Fruit fly (Drosophila melanogaster) whole organism, embryonic: ENCODE data around the gene CG31347.

Experiments
- B-H2 ChIP-seq: fragments of 200-800 bp; sonication (Bioruptor generic); optimal IDR thresholded peaks from 2 replicates; lab custom pipeline; 2018; ENCODE audit warnings: missing biosample characterization, mild to moderate bottlenecking, missing genetic modification characterization
- CG10147 ChIP-seq: fragments of 200-800 bp; sonication (Bioruptor generic); optimal IDR thresholded peaks from 2 replicates; lab custom pipeline; 2019; ENCODE audit warnings: missing biosample characterization, mild to moderate bottlenecking, missing genetic modification characterization, moderate library complexity
- CG10979 ChIP-seq: fragments of 200-800 bp; sonication (Bioruptor generic); optimal IDR thresholded peaks from 2 replicates; lab custom pipeline; 2018; ENCODE audit warnings: missing biosample characterization, mild to moderate bottlenecking, missing genetic modification characterization, moderate library complexity
- CG15514 ChIP-seq: fragments of 200-800 bp; sonication (Bioruptor generic); optimal IDR thresholded peaks from 3 replicates; lab custom pipeline; 2017; ENCODE audit warnings: missing biosample characterization, missing genetic modification characterization, mild to moderate bottlenecking, moderate library complexity, missing genetic modification reagents
- CG16813 ChIP-seq: fragments of 200-800 bp; sonication (Bioruptor generic); IDR thresholded peaks from 3 replicates; pipeline ENCODE4 v1.3.6; 2022; ENCODE audit warnings: missing biosample characterization, missing genetic modification characterization; ENCODE audit not compliant: partially characterized antibody
- CG17361 ChIP-seq: fragments of 200-800 bp; sonication (Bioruptor generic); IDR thresholded peaks from 3 replicates; pipeline ENCODE4 v1.3.6; 2022; ENCODE audit warnings: missing biosample characterization, missing genetic modification characterization
- CG17829 ChIP-seq: fragments of 200-800 bp; optimal IDR thresholded peaks from 2 replicates; lab custom pipeline; 2019; ENCODE audit warnings: missing biosample characterization, mild to moderate bottlenecking, missing genetic modification characterization, moderate library complexity
- CG17912 ChIP-seq: fragments of 200-800 bp; sonication (Bioruptor generic); optimal IDR thresholded peaks from 2 replicates; lab custom pipeline; 2018; ENCODE audit warnings: missing biosample characterization, mild to moderate bottlenecking, missing genetic modification characterization
- CG2202 ChIP-seq: fragments of 200-800 bp; sonication (Bioruptor generic); optimal IDR thresholded peaks from 2 replicates; lab custom pipeline; 2018; ENCODE audit warnings: missing biosample characterization, mild to moderate bottlenecking, missing genetic modification characterization
- CG30403 ChIP-seq: fragments of 200-800 bp; sonication (Bioruptor generic); optimal IDR thresholded peaks from 3 replicates; lab custom pipeline; 2016; ENCODE audit warnings: missing biosample characterization, missing genetic modification characterization
- CG32767 ChIP-seq: fragments of 200-800 bp; sonication (Bioruptor generic); IDR thresholded peaks from 2 replicates; pipeline ENCODE4 v1.3.6; 2022; ENCODE audit warnings: missing biosample characterization, missing genetic modification characterization
- CG34224 ChIP-seq: fragments of 200-800 bp; sonication (Bioruptor generic); IDR thresholded peaks from 3 replicates; pipeline ENCODE4 v1.3.6; 2022; ENCODE audit warnings: missing biosample characterization, missing genetic modification characterization; ENCODE audit not compliant: partially characterized antibody
- CG34376 ChIP-seq: fragments of 200-800 bp; sonication (Bioruptor generic); optimal IDR thresholded peaks from 2 replicates; lab custom pipeline; 2018; ENCODE audit warnings: missing biosample characterization, mild to moderate bottlenecking, missing genetic modification characterization
- CG43689 ChIP-seq: fragments of 200-800 bp; sonication (Bioruptor generic); IDR thresholded peaks from 2 replicates; pipeline ENCODE4 v1.3.6; 2022; ENCODE audit warnings: missing biosample characterization, missing genetic modification characterization
- CG7372 ChIP-seq: fragments of 200-800 bp; sonication (Bioruptor generic); IDR thresholded peaks from 2 replicates; pipeline ENCODE4 v1.3.6; 2022; ENCODE audit warnings: missing biosample characterization, missing genetic modification characterization
- CoRest ChIP-seq: fragments of 200-800 bp; sonication (Bioruptor generic); optimal IDR thresholded peaks from 3 replicates; lab custom pipeline; 2018; ENCODE audit warnings: missing biosample characterization, mild to moderate bottlenecking, missing genetic modification characterization, moderate library complexity
- Dll ChIP-seq: fragments of 200-800 bp; sonication (Bioruptor generic); IDR thresholded peaks from 4 replicates; pipeline ENCODE4 v1.3.6; 2022; ENCODE audit warnings: missing biosample characterization, missing genetic modification characterization; ENCODE audit not compliant: partially characterized antibody
- Dref ChIP-seq: fragments of 200-800 bp; sonication (Bioruptor generic); IDR thresholded peaks from 2 replicates; pipeline ENCODE4 v1.3.6; 2022; ENCODE audit warnings: missing biosample characterization, missing genetic modification characterization
- Ets65A ChIP-seq: fragments of 200-800 bp; sonication (Bioruptor generic); peaks from one replicate; lab custom pipeline; 2016; ENCODE audit warnings: missing biosample characterization, missing genetic modification characterization
- Gsc ChIP-seq: fragments of 200-800 bp; sonication (Bioruptor generic); IDR thresholded peaks from 2 replicates; pipeline ENCODE4 v1.3.6; 2022; ENCODE audit warnings: missing biosample characterization, missing genetic modification characterization
- Hand ChIP-seq: fragments of 200-800 bp; sonication (Bioruptor generic); optimal IDR thresholded peaks from 2 replicates; lab custom pipeline; 2017; ENCODE audit warnings: mild to moderate bottlenecking, missing biosample characterization, missing genetic modification reagents, missing genetic modification characterization
- Hr78 ChIP-seq, 2 experiments: fragments of 200-800 bp in 1 of 2; fragments of >200 bp in 1 of 2; sonication (Bioruptor generic) in 1 of 2; optimal IDR thresholded peaks; 2 replicates each; lab custom pipeline; 2017 to 2019; ENCODE audit warnings: missing biosample characterization in 2 of 2, missing genetic modification characterization in 2 of 2, mild to moderate bottlenecking in 1 of 2, moderate library complexity in 1 of 2
- Lpt ChIP-seq: fragments of >200 bp; optimal IDR thresholded peaks from 2 replicates; lab custom pipeline; 2018; ENCODE audit warnings: missing biosample characterization, missing genetic modification characterization
- Mad ChIP-seq: fragments of 200-800 bp; sonication (Bioruptor generic); optimal IDR thresholded peaks from 2 replicates; lab custom pipeline; 2016; ENCODE audit warnings: missing biosample characterization, missing genetic modification characterization
- Neu2 ChIP-seq: fragments of 200-800 bp; sonication (Bioruptor generic); optimal IDR thresholded peaks from 3 replicates; lab custom pipeline; 2016; ENCODE audit warnings: missing biosample characterization, missing genetic modification characterization, borderline replicate concordance
- Nf-YC ChIP-seq: fragments of 200-800 bp; optimal IDR thresholded peaks from 3 replicates; lab custom pipeline; 2019; ENCODE audit warnings: missing biosample characterization, mild to moderate bottlenecking, missing genetic modification characterization, moderate library complexity
- Pdp1 ChIP-seq, 2 experiments: fragments of 200-800 bp; sonication (Bioruptor generic); optimal IDR thresholded peaks; 3 replicates each; lab custom pipeline; 2016; ENCODE audit warnings: missing biosample characterization in 2 of 2, missing genetic modification characterization in 2 of 2, mild to moderate bottlenecking in 1 of 2, moderate library complexity in 1 of 2
- Poxn ChIP-seq: fragments of 200-800 bp; sonication (Bioruptor generic); IDR thresholded peaks from 2 replicates; pipeline ENCODE4 v1.3.6; 2022; ENCODE audit warnings: missing biosample characterization, missing genetic modification characterization
- Xbp1 ChIP-seq: fragments of 200-800 bp; sonication (Bioruptor generic); optimal IDR thresholded peaks from 3 replicates; lab custom pipeline; 2016; ENCODE audit warnings: missing biosample characterization, mild to moderate bottlenecking, missing genetic modification characterization
- abd-A ChIP-seq: fragments of 200-800 bp; sonication (Bioruptor generic); optimal IDR thresholded peaks from 3 replicates; lab custom pipeline; 2019; ENCODE audit warnings: missing biosample characterization, mild to moderate bottlenecking, missing genetic modification characterization, moderate library complexity
- bbx ChIP-seq: fragments of 200-800 bp; sonication (Bioruptor generic); IDR thresholded peaks from 2 replicates; pipeline ENCODE4 v1.3.6; 2022; ENCODE audit warnings: missing biosample characterization, missing genetic modification characterization; ENCODE audit not compliant: partially characterized antibody
- cas ChIP-seq: fragments of 200-800 bp; sonication (Bioruptor generic); IDR thresholded peaks from 2 replicates; pipeline ENCODE4 v1.3.6; 2022; ENCODE audit warnings: missing biosample characterization, missing genetic modification characterization
- caup ChIP-seq: fragments of 200-800 bp; sonication (Bioruptor generic); optimal IDR thresholded peaks from 3 replicates; lab custom pipeline; 2017; ENCODE audit warnings: missing biosample characterization, mild to moderate bottlenecking, missing genetic modification characterization, moderate library complexity; ENCODE audit not compliant: severe bottlenecking
- chm ChIP-seq: fragments of 200-800 bp; sonication (Bioruptor generic); IDR thresholded peaks from 2 replicates; pipeline ENCODE4 v1.3.6; 2022; ENCODE audit warnings: missing biosample characterization, missing genetic modification characterization
- dati ChIP-seq: fragments of 200-800 bp; sonication (Bioruptor generic); IDR thresholded peaks from 2 replicates; pipeline ENCODE4 v1.3.6; 2022; ENCODE audit warnings: missing biosample characterization, missing genetic modification characterization
- emc ChIP-seq: fragments of 200-800 bp; sonication (Bioruptor generic); optimal IDR thresholded peaks from 2 replicates; lab custom pipeline; 2016; ENCODE audit warnings: missing biosample characterization, missing genetic modification characterization
- exex ChIP-seq: fragments of 200-800 bp; sonication (Bioruptor generic); optimal IDR thresholded peaks from 4 replicates; lab custom pipeline; 2018; ENCODE audit warnings: missing biosample characterization, mild to moderate bottlenecking, missing genetic modification characterization, moderate library complexity
- gcm ChIP-seq: fragments of 200-800 bp; sonication (Bioruptor generic); optimal IDR thresholded peaks from 2 replicates; lab custom pipeline; 2019; ENCODE audit warnings: missing biosample characterization, mild to moderate bottlenecking, missing genetic modification characterization, moderate library complexity
- grau ChIP-seq: fragments of 200-800 bp; optimal IDR thresholded peaks from 3 replicates; lab custom pipeline; 2019; ENCODE audit warnings: missing biosample characterization, mild to moderate bottlenecking, missing genetic modification characterization, moderate library complexity
- lov ChIP-seq, 2 experiments: fragments of 200-800 bp in 1 of 2; fragments of >200 bp in 1 of 2; sonication (Bioruptor generic) in 1 of 2; IDR thresholded peaks in 1 of 2; optimal IDR thresholded peaks in 1 of 2; 2 replicates in 1 of 2; 3 replicates in 1 of 2; pipeline versions ENCODE4 v1.3.6 to Lab custom; 2017 to 2022; ENCODE audit warnings: missing biosample characterization in 1 of 2, missing genetic modification characterization in 1 of 2
- row ChIP-seq: fragments of 200-800 bp; sonication (Bioruptor generic); IDR thresholded peaks from 3 replicates; pipeline ENCODE4 v1.3.6; 2022; ENCODE audit warnings: missing biosample characterization, missing genetic modification characterization
- run ChIP-seq: fragments of 200-800 bp; sonication (Bioruptor generic); optimal IDR thresholded peaks from 3 replicates; lab custom pipeline; 2018; ENCODE audit warnings: missing biosample characterization, mild to moderate bottlenecking, missing genetic modification characterization
- sd ChIP-seq: fragments of 200-800 bp; sonication (Bioruptor generic); optimal IDR thresholded peaks from 3 replicates; lab custom pipeline; 2018; ENCODE audit warnings: missing biosample characterization, mild to moderate bottlenecking, missing genetic modification characterization, moderate library complexity
- sim ChIP-seq: fragments of 200-800 bp; sonication (Bioruptor generic); IDR thresholded peaks from 2 replicates; pipeline ENCODE4 v1.3.6; 2022; ENCODE audit warnings: missing biosample characterization, missing genetic modification characterization
- tap ChIP-seq: fragments of 200-800 bp; optimal IDR thresholded peaks from 3 replicates; lab custom pipeline; 2019; ENCODE audit warnings: missing biosample characterization, mild to moderate bottlenecking, missing genetic modification characterization, moderate library complexity
- trem ChIP-seq: fragments of 200-800 bp; optimal IDR thresholded peaks from 3 replicates; lab custom pipeline; 2019; ENCODE audit warnings: missing biosample characterization, mild to moderate bottlenecking, missing genetic modification characterization, moderate library complexity
- tx ChIP-seq: fragments of 200-800 bp; sonication (Bioruptor generic); optimal IDR thresholded peaks from 2 replicates; lab custom pipeline; 2016; ENCODE audit warnings: missing biosample characterization, missing genetic modification characterization

CG31347 gene

dm6 chr3R:12698363-12698762, 6.0 kb upstream of the CG31347 start:
- TF ChIP-seq Hand, result no peak
- TF ChIP-seq Lpt (GFP tag; lab: Kevin White, UChicago), result no peak
- no peak for TF ChIP-seq emc (GFP tag; lab: Kevin White, UChicago)
- TF ChIP-seq CG17912 (GFP tag; lab: Kevin White, UChicago), result no peak
- no peak for TF ChIP-seq Neu2 (GFP tag; lab: Kevin White, UChicago)
- TF ChIP-seq cas, result no peak
- TF ChIP-seq Ets65A (GFP tag; lab: Kevin White, UChicago), result peak; percentile 63
- no peak for TF ChIP-seq CoRest (tag; lab: Kevin White, UChicago)

DNA sequence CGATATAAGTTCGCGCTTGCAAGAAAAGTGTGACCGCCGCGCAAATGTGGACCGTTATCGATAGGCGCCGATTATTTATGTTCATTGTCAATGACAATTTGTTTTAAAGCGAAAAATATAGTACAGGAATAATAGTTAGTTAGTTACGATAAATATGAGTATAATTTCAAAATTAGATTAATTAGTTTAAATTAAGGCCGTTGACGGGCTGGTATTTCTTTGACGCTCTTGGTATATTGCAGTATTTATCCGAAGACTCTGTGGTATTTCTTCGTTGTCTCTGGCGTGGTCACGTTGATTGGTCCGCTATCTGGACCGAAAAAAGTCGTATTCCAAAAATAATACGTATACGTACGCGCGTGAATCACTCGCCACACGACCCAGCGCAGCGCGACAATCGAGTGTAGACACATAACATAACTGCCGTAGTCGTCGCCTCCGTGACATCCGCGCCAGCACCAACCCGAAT, 5.2 kb upstream of the CG31347 start:
- TF ChIP-seq bbx (peak; percentile 43; the same call in 1 of the 2 replicates), tx (GFP tag; lab: Kevin White, UChicago) (no peak), CG2202 (tag; lab: Kevin White, UChicago) (no peak), trem (peak; percentile 78), Nf-YC (tag; lab: Kevin White, UChicago) (peak; percentile 58), CG17829 (tag; lab: Kevin White, UChicago) (peak; percentile 28), CG10979 (tag; lab: Kevin White, UChicago) (peak; percentile 28), B-H2 (GFP tag; lab: Kevin White, UChicago) (no peak), abd-A (tag; lab: Kevin White, UChicago) (no peak), gcm (GFP tag; lab: Kevin White, UChicago) (no peak), grau (peak; percentile 21), sd (tag; lab: Kevin White, UChicago) (no peak), CG30403 (no peak), lov (optimal IDR thresholded peaks at IDR 0.05; lab: Kevin White, UChicago) (no peak), lov (GFP tag; IDR thresholded peaks at IDR 0.05; lab: Robert Waterston, UW) (no peak), CG10147 (GFP tag; lab: Kevin White, UChicago) (peak; percentile 21), CG7372 (GFP tag; lab: Robert Waterston, UW) (peak; percentile 53; the same call in 1 of the 2 replicates), tap (tag; lab: Kevin White, UChicago) (no peak), Dref (GFP tag; lab: Robert Waterston, UW) (peak; percentile 79), Pdp1 (GFP tag; optimal IDR thresholded peaks at IDR 0.05; lab: Kevin White, UChicago) (peak in 1 of 2 experiments; percentile 50), CG17361 (peak; percentile 23; the same call in 1 of the 3 replicates), CG32767 (peak; percentile 45; the same call in 1 of the 2 replicates), Poxn (GFP tag; lab: Robert Waterston, UW) (no peak), CG16813 (GFP tag; lab: Robert Waterston, UW) (peak; percentile 68), Gsc (GFP tag; lab: Robert Waterston, UW) (no peak), sim (GFP tag; lab: Robert Waterston, UW) (no peak), Dll (GFP tag; lab: Robert Waterston, UW) (peak; percentile 78), Mad (GFP tag; lab: Kevin White, UChicago) (peak; percentile 1), Xbp1 (no peak), CG34224 (GFP tag; lab: Robert Waterston, UW) (peak; percentile 51; the same call in 2 of the 3 replicates), row (GFP tag; lab: Robert Waterston, UW) (0 out of 3 replicates have a peak, but pooled peaks have one; percentile 12), run (no peak), CG17912 (GFP tag; lab: Kevin White, UChicago) (no peak), CG43689 (GFP tag; lab: Robert Waterston, UW) (no peak), CG34376 (GFP tag; lab: Kevin White, UChicago) (peak; percentile 37), CG15514 (GFP tag; lab: Kevin White, UChicago) (peak; percentile 37), chm (GFP tag; lab: Robert Waterston, UW) (peak; percentile 21; the same call in 1 of the 2 replicates), dati (no peak), exex (tag; lab: Kevin White, UChicago) (no peak), Hr78 (GFP tag; optimal IDR thresholded peaks at IDR 0.05; lab: Kevin White, UChicago) (peak in 1 of 2 experiments; percentile 25), caup (GFP tag; lab: Kevin White, UChicago) (peak; percentile 41)
